Worm (Caenorhabditis elegans) whole organism, mixed stage, embryonic: ENCODE results near the gene W09G12.10.

Experiments used
- ceh-83 ChIP-seq: fragments of 200-800 bp; sonication (Bioruptor generic); optimal IDR thresholded peaks from 2 replicates; lab custom pipeline; 2018; ENCODE audit warnings: mild to moderate bottlenecking, missing genetic modification characterization, missing compliant biosample characterization
- ztf-11 ChIP-seq: fragments of 150-350 bp; optimal IDR thresholded peaks from 2 replicates; lab custom pipeline; 2014; ENCODE audit warnings: missing biosample characterization, missing genetic modification characterization

DNA sequence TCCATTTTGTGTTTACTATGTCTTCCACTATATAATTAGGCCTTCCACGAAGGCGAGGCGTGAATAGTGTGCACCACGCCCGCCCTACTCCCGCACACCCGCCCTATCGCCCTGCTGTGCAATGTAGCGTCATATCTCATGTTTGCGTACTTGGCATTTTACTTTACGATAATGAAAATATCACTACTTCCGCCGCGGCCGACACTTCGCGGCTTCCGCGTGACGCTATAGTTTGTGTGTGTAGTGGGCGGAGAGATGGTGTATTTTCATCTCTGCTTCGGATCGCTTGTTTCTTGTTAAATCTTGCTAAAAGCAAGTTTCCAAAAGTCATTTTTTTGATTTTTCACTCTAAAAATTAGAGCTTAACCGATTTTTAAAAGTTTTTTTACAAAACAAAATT is 39.4 kb upstream of the W09G12.10 start:
- TF ChIP-seq ceh-83 (GFP tag; lab: Kevin White, UChicago): no peak
- TF ChIP-seq ztf-11: no peak
